Worm (Caenorhabditis elegans) whole organism, L1 larva: ENCODE data around the gene F31E8.4.

Experiments used
- C34B4.2 ChIP-seq: sonication (generic microtip); optimal IDR thresholded peaks from 2 replicates; lab custom pipeline; 2017; ENCODE audit warnings: mild to moderate bottlenecking, missing genetic modification characterization, missing compliant biosample characterization
- ama-1 ChIP-seq: fragments of 150-350 bp; optimal IDR thresholded peaks from 2 replicates; lab custom pipeline; 2014
- blmp-1 ChIP-seq: fragments of 150-350 bp; optimal IDR thresholded peaks from 2 replicates; lab custom pipeline; 2014; ENCODE audit warnings: missing biosample characterization, missing genetic modification characterization
- efl-1 ChIP-seq, 4 experiments: fragments of 150-350 bp; optimal IDR thresholded peaks in 3 of 4; peaks in 1 of 4; 1 replicate in 1 of 4; 2 replicates in 3 of 4; lab custom pipeline; 2014; ENCODE audit warnings: missing biosample characterization in 2 of 4, missing genetic modification characterization in 2 of 4, missing genetic modification reagents in 2 of 4
- elt-3 ChIP-seq, 6 experiments: fragments of 150-350 bp in 1 of 6; sonication (generic microtip); optimal IDR thresholded peaks; 2 replicates each; lab custom pipeline; 2017 to 2018; ENCODE audit warnings: missing biosample characterization in 6 of 6, missing genetic modification characterization in 6 of 6, inconsistent platforms in 1 of 6
- fos-1 ChIP-seq: fragments of 150-350 bp; optimal IDR thresholded peaks from 2 replicates; lab custom pipeline; 2014; ENCODE audit warnings: missing biosample characterization, missing genetic modification characterization
- mab-9 ChIP-seq: fragments of 200-800 bp; sonication (Bioruptor generic); IDR thresholded peaks from 2 replicates; pipeline ENCODE4 v1.3.6; 2022; ENCODE audit warnings: missing genetic modification reagents, missing genetic modification characterization, missing compliant biosample characterization
- mdl-1 ChIP-seq, 2 experiments: fragments of 150-350 bp; optimal IDR thresholded peaks; 2 replicates each; lab custom pipeline; 2014 to 2017; ENCODE audit warnings: missing biosample characterization in 2 of 2, missing genetic modification characterization in 2 of 2, inconsistent platforms in 1 of 2
- skn-1 ChIP-seq: fragments of 150-350 bp; optimal IDR thresholded peaks from 2 replicates; lab custom pipeline; 2014; ENCODE audit warnings: missing biosample characterization, missing genetic modification characterization

DNA sequence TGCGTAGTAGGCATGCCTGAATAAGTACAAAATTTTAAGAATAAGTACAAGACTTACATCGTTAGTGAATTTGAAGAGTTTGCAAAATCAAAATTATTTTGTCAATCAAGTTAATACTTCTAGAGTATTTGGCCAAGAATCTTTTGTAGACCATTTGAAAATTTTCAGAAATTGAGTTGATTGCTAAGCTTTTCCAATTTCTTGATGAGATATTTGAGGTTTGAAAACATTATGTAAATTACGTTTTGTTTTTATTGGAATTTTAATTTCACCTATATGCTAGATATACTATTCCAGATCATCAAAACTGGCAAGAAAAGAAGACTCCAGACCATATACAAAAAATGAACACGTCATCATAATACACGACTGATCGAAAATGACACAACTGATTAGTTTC lies 3.1 kb upstream of the F31E8.4 start, which contains the start of gene tab-1:
- TF ChIP-seq fos-1 (tag; lab: Kevin White, UChicago): no peak
- no peak for TF ChIP-seq mab-9 (GFP tag; lab: Robert Waterston, UW)
- no peak for TF ChIP-seq efl-1 (optimal IDR thresholded peaks at IDR 0.05; lab: Kevin White, UChicago)
- TF ChIP-seq efl-1 (GFP tag; optimal IDR thresholded peaks at IDR 0.05 in 1 of 2; lab: Kevin White, UChicago): no peak
- no peak for TF ChIP-seq ama-1
- no peak for TF ChIP-seq elt-3 (tag; optimal IDR thresholded peaks at IDR 0.05; lab: Kevin White, UChicago)
- TF ChIP-seq mdl-1 (tag; optimal IDR thresholded peaks at IDR 0.05; lab: Kevin White, UChicago): no peak
- TF ChIP-seq blmp-1 (tag; lab: Kevin White, UChicago): no peak
- TF ChIP-seq C34B4.2 (tag; lab: Kevin White, UChicago): no peak
- no peak for TF ChIP-seq skn-1 (tag; lab: Kevin White, UChicago)
